Fruit fly (Drosophila melanogaster) whole organism, embryonic: ENCODE measurements around the gene CG12493.
A peak's percentile ranks its signal among the peaks of the same experiment; 100 is the strongest.

Source experiments
- Asciz ChIP-seq: fragments of 200-800 bp; sonication (Bioruptor generic); optimal IDR thresholded peaks from 2 replicates; lab custom pipeline; 2017; ENCODE audit warnings: missing biosample characterization, mild to moderate bottlenecking, missing genetic modification characterization, missing genetic modification reagents
- Bgb ChIP-seq: fragments of 200-800 bp; sonication (Bioruptor generic); IDR thresholded peaks from 2 replicates; pipeline ENCODE4 v1.3.6; 2022; ENCODE audit warnings: missing biosample characterization, missing genetic modification characterization; ENCODE audit not compliant: partially characterized antibody
- C15 ChIP-seq: fragments of 200-800 bp; sonication (Bioruptor generic); IDR thresholded peaks from 3 replicates; pipeline ENCODE4 v1.3.6; 2022; ENCODE audit warnings: missing biosample characterization, missing genetic modification characterization
- CG10543 ChIP-seq: fragments of 200-800 bp; sonication (Bioruptor generic); optimal IDR thresholded peaks from 3 replicates; lab custom pipeline; 2017; ENCODE audit warnings: missing biosample characterization, mild to moderate bottlenecking, missing genetic modification characterization, moderate library complexity
- CG1603 ChIP-seq: fragments of 200-800 bp; sonication (Bioruptor generic); optimal IDR thresholded peaks from 2 replicates; lab custom pipeline; 2019; ENCODE audit warnings: missing biosample characterization, mild to moderate bottlenecking, missing genetic modification characterization, moderate library complexity
- CG2202 ChIP-seq: fragments of 200-800 bp; sonication (Bioruptor generic); optimal IDR thresholded peaks from 2 replicates; lab custom pipeline; 2018; ENCODE audit warnings: missing biosample characterization, mild to moderate bottlenecking, missing genetic modification characterization
- CG3163 ChIP-seq: fragments of 200-800 bp; sonication (Bioruptor generic); optimal IDR thresholded peaks from 3 replicates; lab custom pipeline; 2016; ENCODE audit warnings: missing biosample characterization, missing genetic modification characterization
- CG5180 ChIP-seq: fragments of 200-800 bp; sonication (Bioruptor generic); optimal IDR thresholded peaks from 3 replicates; lab custom pipeline; 2017; ENCODE audit warnings: missing biosample characterization, missing genetic modification characterization, mild to moderate bottlenecking, moderate library complexity, missing genetic modification reagents
- CG6272 ChIP-seq: fragments of 200-800 bp; sonication (Bioruptor generic); IDR thresholded peaks from 2 replicates; pipeline ENCODE4 v1.3.6; 2022; ENCODE audit warnings: missing biosample characterization, missing genetic modification characterization
- CG6689 ChIP-seq: fragments of 200-800 bp; sonication (Bioruptor generic); IDR thresholded peaks from 2 replicates; pipeline ENCODE4 v1.3.6; 2022; ENCODE audit warnings: missing biosample characterization, missing genetic modification characterization
- CG6791 ChIP-seq: fragments of 200-800 bp; sonication (Bioruptor generic); IDR thresholded peaks from 3 replicates; pipeline ENCODE4 v1.3.6; 2022; ENCODE audit warnings: missing biosample characterization, missing genetic modification characterization; ENCODE audit not compliant: partially characterized antibody
- CTCF ChIP-seq: fragments of 200-800 bp; sonication (Bioruptor generic); optimal IDR thresholded peaks from 2 replicates; lab custom pipeline; 2017; ENCODE audit warnings: missing biosample characterization, mild to moderate bottlenecking, missing genetic modification characterization, moderate library complexity
- D19A ChIP-seq: fragments of 200-800 bp; optimal IDR thresholded peaks from 3 replicates; lab custom pipeline; 2019; ENCODE audit warnings: missing biosample characterization, mild to moderate bottlenecking, missing genetic modification characterization, moderate library complexity
- Deaf1 ChIP-seq: fragments of 200-800 bp; optimal IDR thresholded peaks from 3 replicates; lab custom pipeline; 2019; ENCODE audit warnings: missing biosample characterization, mild to moderate bottlenecking, missing genetic modification characterization, moderate library complexity
- Eip74EF ChIP-seq, 2 experiments: fragments of 200-800 bp in 1 of 2; fragments of >200 bp in 1 of 2; sonication (Bioruptor generic) in 1 of 2; optimal IDR thresholded peaks; 2 replicates each; lab custom pipeline; 2017 to 2019; ENCODE audit warnings: missing biosample characterization in 2 of 2, missing genetic modification characterization in 2 of 2, mild to moderate bottlenecking in 1 of 2, moderate library complexity in 1 of 2
- Elba2 ChIP-seq: fragments of 200-800 bp; sonication (Bioruptor generic); optimal IDR thresholded peaks from 3 replicates; lab custom pipeline; 2016; ENCODE audit warnings: missing biosample characterization, missing genetic modification characterization
- Lpt ChIP-seq: fragments of >200 bp; optimal IDR thresholded peaks from 2 replicates; lab custom pipeline; 2018; ENCODE audit warnings: missing biosample characterization, missing genetic modification characterization
- Med ChIP-seq: fragments of 200-800 bp; sonication (Bioruptor generic); peaks from one replicate; lab custom pipeline; 2016; ENCODE audit warnings: missing biosample characterization, missing genetic modification characterization, mild to moderate bottlenecking, inconsistent platforms, moderate library complexity
- Mes4 ChIP-seq: fragments of 200-800 bp; sonication (Bioruptor generic); optimal IDR thresholded peaks from 2 replicates; lab custom pipeline; 2016; ENCODE audit warnings: missing biosample characterization, missing genetic modification characterization
- Side ChIP-seq: fragments of 200-800 bp; sonication (Bioruptor generic); optimal IDR thresholded peaks from 2 replicates; lab custom pipeline; 2016; ENCODE audit warnings: missing biosample characterization, missing genetic modification characterization
- Sin3A ChIP-seq: fragments of >200 bp; optimal IDR thresholded peaks from 2 replicates; lab custom pipeline; 2018
- Sox102F ChIP-seq: fragments of 200-800 bp; sonication (Bioruptor generic); optimal IDR thresholded peaks from 2 replicates; lab custom pipeline; 2018; ENCODE audit warnings: missing biosample characterization, mild to moderate bottlenecking, missing genetic modification characterization, moderate library complexity
- Trl ChIP-seq, 3 experiments: fragments of >200 bp in 2 of 3; fragments of 200-800 bp in 1 of 3; sonication (Bioruptor generic) in 1 of 3; optimal IDR thresholded peaks; 2 replicates in 1 of 3; 3 replicates in 2 of 3; lab custom pipeline; 2016 to 2017; ENCODE audit warnings: missing biosample characterization in 1 of 3, missing genetic modification characterization in 1 of 3
- cad ChIP-seq: fragments of >200 bp; optimal IDR thresholded peaks from 2 replicates; lab custom pipeline; 2017; ENCODE audit warnings: missing biosample characterization, missing genetic modification characterization
- emc ChIP-seq: fragments of 200-800 bp; sonication (Bioruptor generic); optimal IDR thresholded peaks from 2 replicates; lab custom pipeline; 2016; ENCODE audit warnings: missing biosample characterization, missing genetic modification characterization
- ewg ChIP-seq: fragments of 200-800 bp; sonication (Bioruptor generic); optimal IDR thresholded peaks from 3 replicates; lab custom pipeline; 2017; ENCODE audit warnings: mild to moderate bottlenecking, missing biosample characterization, missing genetic modification reagents, missing genetic modification characterization
- gcm ChIP-seq: fragments of 200-800 bp; sonication (Bioruptor generic); optimal IDR thresholded peaks from 2 replicates; lab custom pipeline; 2019; ENCODE audit warnings: missing biosample characterization, mild to moderate bottlenecking, missing genetic modification characterization, moderate library complexity
- hth ChIP-seq: fragments of >200 bp; optimal IDR thresholded peaks from 2 replicates; lab custom pipeline; 2017; ENCODE audit warnings: inconsistent platforms
- jumu ChIP-seq: fragments of 200-800 bp; sonication (Bioruptor generic); optimal IDR thresholded peaks from 3 replicates; lab custom pipeline; 2016; ENCODE audit warnings: missing biosample characterization, missing genetic modification characterization
- onecut ChIP-seq: fragments of 200-800 bp; sonication (Bioruptor generic); IDR thresholded peaks from 2 replicates; pipeline ENCODE4 v1.3.6; 2022; ENCODE audit warnings: missing biosample characterization, missing genetic modification characterization
- pan ChIP-seq, 4 experiments: fragments of >200 bp in 3 of 4; fragments of 200-800 bp in 1 of 4; sonication (Bioruptor generic) in 1 of 4; optimal IDR thresholded peaks in 3 of 4; IDR thresholded peaks in 1 of 4; 2 replicates each; pipeline versions ENCODE4 v1.3.6 to Lab custom; 2017 to 2022; ENCODE audit warnings: missing biosample characterization in 2 of 4, missing genetic modification characterization in 2 of 4, mixed read lengths in 1 of 4
- rib ChIP-seq: fragments of 200-800 bp; sonication (Bioruptor generic); IDR thresholded peaks from 2 replicates; pipeline ENCODE4 v1.3.6; 2022; ENCODE audit warnings: missing biosample characterization, missing genetic modification characterization
- stwl ChIP-seq: fragments of 200-800 bp; sonication (Bioruptor generic); optimal IDR thresholded peaks from 3 replicates; lab custom pipeline; 2018; ENCODE audit warnings: missing biosample characterization, mild to moderate bottlenecking, missing genetic modification characterization, moderate library complexity
- tll ChIP-seq, 2 experiments: fragments of 200-800 bp in 1 of 2; fragments of >200 bp in 1 of 2; sonication (Bioruptor generic) in 1 of 2; optimal IDR thresholded peaks; 2 replicates each; lab custom pipeline; 2017 to 2019; ENCODE audit warnings: missing biosample characterization in 2 of 2, missing genetic modification characterization in 2 of 2, mild to moderate bottlenecking in 1 of 2, moderate library complexity in 1 of 2
- wek ChIP-seq: fragments of 200-800 bp; sonication (Bioruptor generic); optimal IDR thresholded peaks from 3 replicates; lab custom pipeline; 2018; ENCODE audit warnings: missing biosample characterization, mild to moderate bottlenecking, missing genetic modification characterization, moderate library complexity
- z ChIP-seq: fragments of 200-800 bp; sonication (Bioruptor generic); IDR thresholded peaks from 3 replicates; pipeline ENCODE4 v1.3.6; 2022; ENCODE audit warnings: missing biosample characterization, missing genetic modification characterization

CG12493 gene

DNA sequence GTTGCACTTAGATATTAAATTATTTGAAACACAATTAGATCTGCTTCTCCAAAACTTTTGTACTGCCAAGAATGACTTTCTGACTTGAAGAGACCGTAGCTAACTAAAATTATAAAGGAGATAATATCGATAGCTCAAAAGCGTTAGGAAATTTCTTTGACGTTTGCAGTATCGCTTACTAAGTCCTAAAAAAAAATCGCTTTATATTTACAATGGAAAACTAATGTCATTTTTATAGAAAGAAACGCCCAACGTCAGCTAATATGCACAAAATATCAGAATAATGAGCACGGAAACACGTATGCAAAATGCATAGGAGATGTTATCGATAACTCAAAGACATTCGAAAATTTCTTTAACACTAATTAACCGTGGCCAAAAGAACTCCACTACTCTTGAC is at the start of gene CG12493:
TSS of gene CG12493 (minus strand) at position 101 of the 400 bp plus-strand sequence.
- TF ChIP-seq tll (GFP tag; optimal IDR thresholded peaks at IDR 0.05; lab: Kevin White, UChicago) = peak in 1 of 2 experiments; percentile 70
- peak; percentile 8 for TF ChIP-seq Elba2 (GFP tag; lab: Kevin White, UChicago)
- TF ChIP-seq stwl (tag; lab: Kevin White, UChicago) = peak; percentile 3
- no peak for TF ChIP-seq CG2202
- TF ChIP-seq Sin3A (lab: Kevin White, UChicago) = no peak
- TF ChIP-seq hth = no peak
- no peak for TF ChIP-seq CG10543 (GFP tag; lab: Kevin White, UChicago)

DNA sequence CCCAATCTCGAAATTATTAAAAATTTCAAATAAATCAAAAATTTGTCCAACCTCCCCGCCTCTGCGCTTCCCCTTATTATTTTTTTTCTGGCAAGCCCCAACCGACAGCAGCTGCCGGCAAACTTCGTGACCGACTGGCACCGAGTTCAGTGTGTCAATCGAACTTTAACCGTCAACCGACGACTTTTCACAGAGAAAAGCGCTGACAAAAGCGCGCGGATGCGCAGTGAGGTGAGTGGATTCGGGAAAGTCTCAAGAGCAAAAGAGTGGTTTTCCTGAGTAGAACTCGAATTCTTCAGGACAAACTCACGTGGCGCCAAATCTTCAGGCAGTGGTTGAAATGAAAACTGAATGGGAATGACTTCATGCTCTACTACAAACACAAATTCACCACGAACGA is 47.1 kb upstream of the CG12493 start:
- no peak for TF ChIP-seq wek
- TF ChIP-seq CG6689 (GFP tag; lab: Robert Waterston, UW) = no peak
- no peak for TF ChIP-seq Eip74EF (GFP tag; optimal IDR thresholded peaks at IDR 0.05; lab: Kevin White, UChicago)
- TF ChIP-seq D19A (tag; lab: Kevin White, UChicago) = no peak
- no peak for TF ChIP-seq CG6791
- TF ChIP-seq Sox102F = no peak
- TF ChIP-seq emc (GFP tag; lab: Kevin White, UChicago) = no peak
- TF ChIP-seq Bgb (GFP tag; lab: Robert Waterston, UW) = peak; percentile 53; the same call in 1 of the 2 replicates
- peak; percentile 59 for TF ChIP-seq CG5180 (GFP tag; lab: Kevin White, UChicago)
- peak; percentile 94 for TF ChIP-seq z (GFP tag; lab: Robert Waterston, UW)
- TF ChIP-seq CTCF (GFP tag; lab: Kevin White, UChicago) = peak; percentile 87
- no peak for TF ChIP-seq rib
- no peak for TF ChIP-seq Asciz (GFP tag; lab: Kevin White, UChicago)
- TF ChIP-seq Mes4 = no peak
- TF ChIP-seq gcm (GFP tag; lab: Kevin White, UChicago) = no peak
- no peak for TF ChIP-seq CG6272 (GFP tag; lab: Robert Waterston, UW)
- no peak for TF ChIP-seq Lpt (GFP tag; lab: Kevin White, UChicago)
- peak; percentile 94 for TF ChIP-seq Deaf1 (tag; lab: Kevin White, UChicago)
- TF ChIP-seq CG3163 (GFP tag; lab: Kevin White, UChicago) = peak; percentile 59
- TF ChIP-seq Med (GFP tag; lab: Kevin White, UChicago) = peak; percentile 28
- no peak for TF ChIP-seq C15 (GFP tag; lab: Robert Waterston, UW)
- peak; percentile 62 for TF ChIP-seq ewg (GFP tag; lab: Kevin White, UChicago)
- TF ChIP-seq Trl (optimal IDR thresholded peaks at IDR 0.05; lab: Kevin White, UChicago) = peak in 1 of 2 experiments; percentile 10
- no peak for TF ChIP-seq Trl (GFP tag; optimal IDR thresholded peaks at IDR 0.05; lab: Kevin White, UChicago)
- TF ChIP-seq onecut = peak; percentile 16; the same call in 1 of the 2 replicates
- no peak for TF ChIP-seq CG1603 (tag; lab: Kevin White, UChicago)

DNA sequence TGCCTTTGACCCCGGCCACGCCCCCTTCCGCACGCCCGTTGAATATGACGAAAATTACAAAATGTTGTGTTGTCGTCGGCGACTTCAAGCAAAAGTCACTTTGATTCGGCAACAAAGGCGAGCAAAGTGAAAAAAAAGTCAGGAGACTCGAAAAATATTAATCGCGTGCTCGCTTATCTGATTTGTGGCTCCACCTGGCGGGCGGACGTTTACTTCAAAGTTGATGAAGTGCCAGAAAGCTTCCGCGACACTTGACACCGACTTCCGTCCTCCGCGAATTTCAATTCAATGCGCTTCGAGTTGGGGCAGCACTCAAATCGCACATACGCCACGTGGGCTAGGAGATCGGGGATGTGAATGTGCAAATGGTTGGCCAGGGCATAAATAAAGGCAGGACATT is 22.9 kb upstream of the CG12493 start:
- TF ChIP-seq Side (GFP tag; lab: Kevin White, UChicago) (no peak), CTCF (GFP tag; lab: Kevin White, UChicago) (peak; percentile 65)

DNA sequence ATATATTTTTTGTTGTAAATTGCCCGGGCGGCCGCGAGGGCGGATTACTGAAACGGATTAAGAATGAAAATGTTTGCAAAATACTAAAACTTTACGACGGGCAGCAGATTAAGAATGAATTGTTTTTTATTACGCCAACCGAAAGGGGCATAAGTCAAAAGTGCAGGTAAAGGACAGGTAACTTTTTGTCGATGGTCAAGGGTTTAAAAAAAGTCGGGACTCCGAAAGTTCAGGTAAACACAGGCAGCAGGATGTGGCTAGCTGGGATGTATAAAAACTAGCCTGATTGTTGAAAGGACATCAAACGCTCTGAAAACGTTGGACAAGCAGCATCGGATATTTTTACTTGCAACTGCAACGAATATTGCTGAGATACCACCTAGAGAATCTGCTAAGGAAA is 4.0 kb upstream of the CG12493 start, which contains the start of gene CG13711:
TSS of gene CG13711 (plus strand) at position 301 of the 400 bp plus-strand sequence.
- TF ChIP-seq cad (GFP tag; lab: Kevin White, UChicago) (peak; percentile 74), jumu (no peak), pan (optimal IDR thresholded peaks at IDR 0.05; lab: Kevin White, UChicago) (no peak), pan (GFP tag; optimal IDR thresholded peaks at IDR 0.05 in 1 of 2, IDR thresholded peaks at IDR 0.05 in 1 of 2) (no peak), tll (GFP tag; optimal IDR thresholded peaks at IDR 0.05; lab: Kevin White, UChicago) (peak in 1 of 2 experiments; percentile 69)
